Fruit fly (Drosophila melanogaster): ENCODE measurements around the gene CG13760.
A peak's percentile ranks its signal among the peaks of the same experiment; 100 is the strongest.

Gene CG13760

DNA sequence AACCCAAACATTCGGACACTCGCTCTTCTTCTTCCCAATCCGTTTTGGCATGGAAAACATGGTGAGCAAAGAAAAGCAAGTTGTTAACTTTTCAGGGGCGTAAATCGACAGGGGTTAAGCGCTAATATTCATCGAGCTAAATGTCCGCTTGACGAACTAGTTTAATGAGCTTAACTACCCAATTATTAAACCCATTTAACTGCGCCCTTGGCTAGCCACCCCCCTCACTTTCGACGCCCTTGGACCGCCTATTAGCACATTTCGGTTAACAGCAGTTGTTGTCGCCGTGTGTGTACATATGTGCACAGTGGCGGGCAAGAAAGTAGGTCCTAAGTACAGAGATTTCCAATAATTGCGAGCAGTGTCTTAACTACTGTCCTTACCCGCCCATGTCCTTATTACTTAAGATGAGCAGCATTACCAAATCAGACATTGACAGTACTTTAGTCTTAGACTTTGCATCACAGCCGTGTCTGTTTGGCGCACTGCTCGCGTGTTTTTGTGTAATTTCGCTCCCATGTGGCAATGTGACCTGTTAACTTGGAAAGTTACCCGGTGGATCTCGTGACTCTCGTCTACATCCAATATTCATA is 4.0 kb upstream of the CG13760 start (continued):
- TF ChIP-seq Hr78 (GFP tag; optimal IDR thresholded peaks at IDR 0.05) (peak in 1 of 2 experiments; percentile 51), Sry-δ (GFP tag; optimal IDR thresholded peaks at IDR 0.05) (peak; percentile 64), CG11247 (GFP tag; IDR thresholded peaks at IDR 0.05) (peak; percentile 96), CHES-1-like (GFP tag; optimal IDR thresholded peaks at IDR 0.05) (peak; percentile 96), exex (tag; optimal IDR thresholded peaks at IDR 0.05) (peak; percentile 69), knrl (GFP tag; IDR thresholded peaks at IDR 0.05; ENCODE audit: partially characterized antibody) (no peak), en (GFP tag; optimal IDR thresholded peaks at IDR 0.05) (peak; percentile 74), CG1792 (GFP tag; optimal IDR thresholded peaks at IDR 0.05) (peak; percentile 90), CG4617 (GFP tag; optimal IDR thresholded peaks at IDR 0.05; ENCODE audit: borderline replicate concordance) (peak; percentile 77), vvl (GFP tag; IDR thresholded peaks at IDR 0.05) (peak; percentile 96), Adf1 (GFP tag; IDR thresholded peaks at IDR 0.05) (peak; percentile 80), ems (GFP tag; optimal IDR thresholded peaks at IDR 0.05) (peak; percentile 91), ara (GFP tag; IDR thresholded peaks at IDR 0.05) (peak; percentile 88), otp (GFP tag; IDR thresholded peaks at IDR 0.05) (peak; percentile 96), ssp (GFP tag; IDR thresholded peaks at IDR 0.05) (peak; percentile 73), Dbx (GFP tag; IDR thresholded peaks at IDR 0.05) (peak; percentile 98), toy (GFP tag; IDR thresholded peaks at IDR 0.05) (peak; percentile 91), Awh (GFP tag; IDR thresholded peaks at IDR 0.05) (peak; percentile 89), CG8089 (GFP tag; optimal IDR thresholded peaks at IDR 0.05) (peak; percentile 86), CG34224 (GFP tag; IDR thresholded peaks at IDR 0.05; ENCODE audit: partially characterized antibody) (no peak), CG12155 (GFP tag; optimal IDR thresholded peaks at IDR 0.05) (peak; percentile 94), CkIIα-i1 (GFP tag; IDR thresholded peaks at IDR 0.05) (peak; percentile 49; the same call in 1 of the 2 replicates), BEAF-32 (GFP tag; optimal IDR thresholded peaks at IDR 0.05) (no peak), CG17829 (tag; optimal IDR thresholded peaks at IDR 0.05) (peak; percentile 83), Dfd (GFP tag; optimal IDR thresholded peaks at IDR 0.05) (no peak), Meics (GFP tag; optimal IDR thresholded peaks at IDR 0.05) (peak; percentile 94), lmd (GFP tag; IDR thresholded peaks at IDR 0.05) (peak; percentile 95), Hr39 (optimal IDR thresholded peaks at IDR 0.05) (no peak), CG2129 (GFP tag; IDR thresholded peaks at IDR 0.05; ENCODE audit: partially characterized antibody) (no peak), Dad (GFP tag; optimal IDR thresholded peaks at IDR 0.05) (peak; percentile 93), gce (GFP tag; IDR thresholded peaks at IDR 0.05) (peak; percentile 83), aop (GFP tag; IDR thresholded peaks at IDR 0.05) (no peak; the same call in 1 of the 2 replicates), CG32532 (GFP tag; IDR thresholded peaks at IDR 0.05) (peak; percentile 97), CG13287 (GFP tag; IDR thresholded peaks at IDR 0.05; ENCODE audit: partially characterized antibody) (no peak), shn (GFP tag; optimal IDR thresholded peaks at IDR 0.05) (peak; percentile 95), nau (GFP tag; optimal IDR thresholded peaks at IDR 0.05) (peak; percentile 76), sob (GFP tag; IDR thresholded peaks at IDR 0.05) (peak; percentile 95), BtbVII (GFP tag; optimal IDR thresholded peaks at IDR 0.05) (peak; percentile 88), CG18011 (GFP tag; optimal IDR thresholded peaks at IDR 0.05) (peak; percentile 80), bigmax (GFP tag; optimal IDR thresholded peaks at IDR 0.05) (peak; percentile 37), CG10209 (GFP tag; optimal IDR thresholded peaks at IDR 0.05) (peak; percentile 90), ranshi (GFP tag; IDR thresholded peaks at IDR 0.05) (peak; percentile 93), Poxn (GFP tag; IDR thresholded peaks at IDR 0.05) (peak; percentile 89), CG31224 (GFP tag; IDR thresholded peaks at IDR 0.05) (peak; percentile 92), seq (GFP tag; IDR thresholded peaks at IDR 0.05) (peak; percentile 87), insv (GFP tag; optimal IDR thresholded peaks at IDR 0.05) (peak in 1 of 2 experiments; percentile 22), Max (GFP tag; optimal IDR thresholded peaks at IDR 0.05) (peak; percentile 79), TFAM (GFP tag; optimal IDR thresholded peaks at IDR 0.05) (peak; percentile 5), Dp (GFP tag; optimal IDR thresholded peaks at IDR 0.05) (no peak), Usf (GFP tag; optimal IDR thresholded peaks at IDR 0.05) (peak; percentile 91), Chrac-16 (GFP tag; optimal IDR thresholded peaks at IDR 0.05) (peak; percentile 91)

All from whole organism, embryonic.